Fruit fly (Drosophila melanogaster): ENCODE data around the gene CG11594.

The CG11594 gene

DNA sequence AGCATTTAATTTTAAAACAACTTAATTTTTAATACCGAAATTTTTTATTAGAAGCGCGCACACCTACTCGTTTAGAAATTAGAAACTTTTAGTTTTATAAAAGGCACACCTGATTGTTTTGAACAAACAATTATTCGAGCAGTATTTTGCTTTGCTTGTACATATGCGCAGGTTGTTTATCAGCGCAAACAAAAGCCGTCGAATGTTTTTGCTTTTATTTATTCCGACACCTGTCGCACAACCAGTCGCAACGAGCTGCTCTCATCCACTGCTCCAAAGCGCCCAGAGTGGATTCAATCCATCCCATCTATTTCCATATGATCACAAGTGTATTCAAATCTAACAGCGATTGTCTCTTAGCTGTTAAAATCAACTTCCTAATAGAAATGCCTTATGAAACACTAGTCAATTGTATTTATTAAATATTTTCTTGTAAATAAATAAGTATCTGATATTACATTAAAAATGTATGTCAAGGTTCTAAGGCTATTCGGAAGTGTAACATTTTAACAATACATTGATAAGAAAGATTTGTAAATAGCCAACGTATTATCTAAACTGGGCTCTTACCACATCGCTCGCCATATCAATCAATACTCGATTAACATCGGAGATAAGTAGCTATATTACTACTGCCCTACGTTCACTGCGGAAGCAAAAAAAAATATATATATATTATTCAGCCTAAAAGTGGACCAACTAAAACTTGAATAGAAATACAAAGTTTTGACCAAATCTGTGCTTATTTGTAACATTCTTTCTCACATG is at the start of gene CG11594 (continued):
- TF ChIP-seq Awh (GFP tag; IDR thresholded peaks at IDR 0.05) (peak; percentile 40; the same call in 1 of the 2 replicates), BEAF-32 (GFP tag; optimal IDR thresholded peaks at IDR 0.05) (no peak), gsb-n (tag; optimal IDR thresholded peaks at IDR 0.05) (no peak), Asciz (GFP tag; optimal IDR thresholded peaks at IDR 0.05) (no peak), CG15011 (GFP tag; optimal IDR thresholded peaks at IDR 0.05) (peak; percentile 48), CG11456 (GFP tag; IDR thresholded peaks at IDR 0.05) (no peak), gcm2 (GFP tag; optimal IDR thresholded peaks at IDR 0.05) (no peak), dmrt99B (tag; optimal IDR thresholded peaks at IDR 0.05) (no peak), crc (GFP tag; optimal IDR thresholded peaks at IDR 0.05) (no peak), Dip3 (GFP tag; optimal IDR thresholded peaks at IDR 0.05) (no peak), cg (GFP tag; optimal IDR thresholded peaks at IDR 0.05) (no peak), CG3281 (GFP tag; optimal IDR thresholded peaks at IDR 0.05) (peak; percentile 60), kay (GFP tag; optimal IDR thresholded peaks at IDR 0.05) (no peak), pita (GFP tag; optimal IDR thresholded peaks at IDR 0.05) (no peak), nerfin-1 (tag; optimal IDR thresholded peaks at IDR 0.05) (no peak), CoRest (tag; optimal IDR thresholded peaks at IDR 0.05) (no peak), Hmr (GFP tag; optimal IDR thresholded peaks at IDR 0.05) (peak; percentile 68), hbn (GFP tag; IDR thresholded peaks at IDR 0.05; ENCODE audit: partially characterized antibody) (no peak), BtbVII (GFP tag; optimal IDR thresholded peaks at IDR 0.05) (peak; percentile 68), B-H1 (GFP tag; IDR thresholded peaks at IDR 0.05) (no peak), CG13624 (GFP tag; optimal IDR thresholded peaks at IDR 0.05) (no peak), ATbp (GFP tag; optimal IDR thresholded peaks at IDR 0.05) (peak; percentile 41), Taf1 (GFP tag; IDR thresholded peaks at IDR 0.05) (no peak), Hsf (GFP tag; optimal IDR thresholded peaks at IDR 0.05) (peak; percentile 2), CG11504 (tag; optimal IDR thresholded peaks at IDR 0.05) (no peak), CG13287 (GFP tag; IDR thresholded peaks at IDR 0.05; ENCODE audit: partially characterized antibody) (no peak), stc (GFP tag; IDR thresholded peaks at IDR 0.05) (0 out of 2 replicates have a peak, but pooled peaks have one; percentile 12), CG2199 (GFP tag; IDR thresholded peaks at IDR 0.05) (no peak), Fer1 (GFP tag; optimal IDR thresholded peaks at IDR 0.05) (no peak), CG5953 (GFP tag; IDR thresholded peaks at IDR 0.05) (no peak), nmo (GFP tag; optimal IDR thresholded peaks at IDR 0.05) (no peak), ftz-f1 (GFP tag; optimal IDR thresholded peaks at IDR 0.05) (no peak), CG2202 (tag; optimal IDR thresholded peaks at IDR 0.05) (no peak), Bgb (GFP tag; IDR thresholded peaks at IDR 0.05; ENCODE audit: partially characterized antibody) (no peak), CG31441 (GFP tag; IDR thresholded peaks at IDR 0.05) (no peak), Lpt (GFP tag; optimal IDR thresholded peaks at IDR 0.05) (no peak), CG3847 (GFP tag; IDR thresholded peaks at IDR 0.05) (no peak), CG9215 (GFP tag; IDR thresholded peaks at IDR 0.05) (no peak), vnd (GFP tag; IDR thresholded peaks at IDR 0.05; ENCODE audit: partially characterized antibody) (no peak), Trl (optimal IDR thresholded peaks at IDR 0.05) (no peak), Trl (GFP tag; optimal IDR thresholded peaks at IDR 0.05) (no peak), ems (GFP tag; optimal IDR thresholded peaks at IDR 0.05) (no peak), onecut (GFP tag; IDR thresholded peaks at IDR 0.05) (no peak), CG9797 (GFP tag; optimal IDR thresholded peaks at IDR 0.05) (no peak), gce (GFP tag; IDR thresholded peaks at IDR 0.05) (no peak), CG1792 (GFP tag; optimal IDR thresholded peaks at IDR 0.05) (no peak), yki (optimal IDR thresholded peaks at IDR 0.05) (no peak), NK7.1 (GFP tag; optimal IDR thresholded peaks at IDR 0.05) (no peak), Max (GFP tag; optimal IDR thresholded peaks at IDR 0.05) (no peak), CG4820 (GFP tag; optimal IDR thresholded peaks at IDR 0.05) (no peak), CG17912 (GFP tag; optimal IDR thresholded peaks at IDR 0.05) (peak; percentile 30)

All from whole organism, embryonic.